Fruit fly (Drosophila melanogaster) whole organism, embryonic: Measurements from ENCODE around the gene Nthl1.

Experiments used
- ATbp ChIP-seq: fragments of 200-800 bp; sonication (Bioruptor generic); optimal IDR thresholded peaks from 2 replicates; lab custom pipeline; 2017; ENCODE audit warnings: missing biosample characterization, mild to moderate bottlenecking, missing genetic modification characterization, missing genetic modification reagents
- B-H2 ChIP-seq: fragments of 200-800 bp; sonication (Bioruptor generic); optimal IDR thresholded peaks from 2 replicates; lab custom pipeline; 2018; ENCODE audit warnings: missing biosample characterization, mild to moderate bottlenecking, missing genetic modification characterization
- CG10543 ChIP-seq: fragments of 200-800 bp; sonication (Bioruptor generic); optimal IDR thresholded peaks from 3 replicates; lab custom pipeline; 2017; ENCODE audit warnings: missing biosample characterization, mild to moderate bottlenecking, missing genetic modification characterization, moderate library complexity
- CG10654 ChIP-seq: fragments of 200-800 bp; sonication (Bioruptor generic); optimal IDR thresholded peaks from 2 replicates; lab custom pipeline; 2016; ENCODE audit warnings: missing biosample characterization, missing genetic modification characterization
- CG12391 ChIP-seq: fragments of 200-800 bp; sonication (Bioruptor generic); optimal IDR thresholded peaks from 3 replicates; lab custom pipeline; 2018; ENCODE audit warnings: missing biosample characterization, mild to moderate bottlenecking, missing genetic modification characterization, moderate library complexity
- CG12659 ChIP-seq: fragments of 200-800 bp; sonication (Bioruptor generic); optimal IDR thresholded peaks from 3 replicates; lab custom pipeline; 2017; ENCODE audit warnings: mild to moderate bottlenecking, missing biosample characterization, missing genetic modification reagents, missing genetic modification characterization
- CG13123 ChIP-seq: fragments of 200-800 bp; sonication (Bioruptor generic); optimal IDR thresholded peaks from 2 replicates; lab custom pipeline; 2016; ENCODE audit warnings: missing biosample characterization, missing genetic modification characterization
- CG13424 ChIP-seq: fragments of 200-800 bp; sonication (Bioruptor generic); optimal IDR thresholded peaks from 2 replicates; lab custom pipeline; 2019; ENCODE audit warnings: missing biosample characterization, mild to moderate bottlenecking, missing genetic modification characterization, moderate library complexity
- CG13894 ChIP-seq: fragments of 200-800 bp; sonication (Bioruptor generic); optimal IDR thresholded peaks from 3 replicates; lab custom pipeline; 2018; ENCODE audit warnings: missing biosample characterization, mild to moderate bottlenecking, missing genetic modification characterization, moderate library complexity
- CG14014 ChIP-seq: fragments of 200-800 bp; sonication (Bioruptor generic); IDR thresholded peaks from 2 replicates; pipeline ENCODE4 v1.3.6; 2022; ENCODE audit warnings: missing biosample characterization, missing genetic modification characterization
- CG1603 ChIP-seq: fragments of 200-800 bp; sonication (Bioruptor generic); optimal IDR thresholded peaks from 2 replicates; lab custom pipeline; 2019; ENCODE audit warnings: missing biosample characterization, mild to moderate bottlenecking, missing genetic modification characterization, moderate library complexity
- CG17359 ChIP-seq: fragments of 200-800 bp; sonication (Bioruptor generic); optimal IDR thresholded peaks from 3 replicates; lab custom pipeline; 2018; ENCODE audit warnings: missing biosample characterization, mild to moderate bottlenecking, missing genetic modification characterization, moderate library complexity
- CG17912 ChIP-seq: fragments of 200-800 bp; sonication (Bioruptor generic); optimal IDR thresholded peaks from 2 replicates; lab custom pipeline; 2018; ENCODE audit warnings: missing biosample characterization, mild to moderate bottlenecking, missing genetic modification characterization
- CG18011 ChIP-seq: fragments of 200-800 bp; sonication (Bioruptor generic); optimal IDR thresholded peaks from 2 replicates; lab custom pipeline; 2017; ENCODE audit warnings: missing biosample characterization, missing genetic modification characterization, mild to moderate bottlenecking, moderate library complexity, missing genotype
- CG2678 ChIP-seq: fragments of 200-800 bp; sonication (Bioruptor generic); optimal IDR thresholded peaks from 3 replicates; lab custom pipeline; 2019; ENCODE audit warnings: missing biosample characterization, mild to moderate bottlenecking, missing genetic modification characterization, moderate library complexity
- CG3281 ChIP-seq: fragments of 200-800 bp; sonication (Bioruptor generic); optimal IDR thresholded peaks from 3 replicates; lab custom pipeline; 2017; ENCODE audit warnings: missing biosample characterization, mild to moderate bottlenecking, missing genetic modification characterization
- CG3407 ChIP-seq: fragments of 200-800 bp; sonication (Bioruptor generic); optimal IDR thresholded peaks from 2 replicates; lab custom pipeline; 2018; ENCODE audit warnings: missing biosample characterization, mild to moderate bottlenecking, missing genetic modification characterization
- CG5180 ChIP-seq: fragments of 200-800 bp; sonication (Bioruptor generic); optimal IDR thresholded peaks from 3 replicates; lab custom pipeline; 2017; ENCODE audit warnings: missing biosample characterization, missing genetic modification characterization, mild to moderate bottlenecking, moderate library complexity, missing genetic modification reagents
- CG6683 ChIP-seq: fragments of 200-800 bp; sonication (Bioruptor generic); optimal IDR thresholded peaks from 2 replicates; lab custom pipeline; 2017; ENCODE audit warnings: missing biosample characterization, mild to moderate bottlenecking, missing genetic modification characterization, missing genetic modification reagents
- CG6813 ChIP-seq: fragments of 200-800 bp; sonication (Bioruptor generic); optimal IDR thresholded peaks from 2 replicates; lab custom pipeline; 2017; ENCODE audit warnings: missing biosample characterization, missing genetic modification characterization, mild to moderate bottlenecking, moderate library complexity, missing genetic modification reagents
- CG7372 ChIP-seq: fragments of 200-800 bp; sonication (Bioruptor generic); IDR thresholded peaks from 2 replicates; pipeline ENCODE4 v1.3.6; 2022; ENCODE audit warnings: missing biosample characterization, missing genetic modification characterization
- CG7839 ChIP-seq: fragments of 200-800 bp; sonication (Bioruptor generic); optimal IDR thresholded peaks from 3 replicates; lab custom pipeline; 2018; ENCODE audit warnings: missing biosample characterization, mild to moderate bottlenecking, missing genetic modification characterization, moderate library complexity
- CG8290 ChIP-seq, 3 experiments: fragments of 200-800 bp; sonication (Bioruptor generic); optimal IDR thresholded peaks; 2 replicates each; lab custom pipeline; 2016 to 2019; ENCODE audit warnings: missing biosample characterization in 3 of 3, missing genetic modification characterization in 3 of 3, mild to moderate bottlenecking in 2 of 3, moderate library complexity in 1 of 3
- CG8359 ChIP-seq: fragments of 200-800 bp; sonication (Bioruptor generic); optimal IDR thresholded peaks from 2 replicates; lab custom pipeline; 2017; ENCODE audit warnings: missing biosample characterization, mild to moderate bottlenecking, missing genetic modification characterization, borderline replicate concordance
- Chrac-16 ChIP-seq: fragments of 200-800 bp; sonication (Bioruptor generic); optimal IDR thresholded peaks from 3 replicates; lab custom pipeline; 2016; ENCODE audit warnings: missing biosample characterization, missing genetic modification characterization
- D19B ChIP-seq: fragments of 200-800 bp; sonication (Bioruptor generic); optimal IDR thresholded peaks from 2 replicates; lab custom pipeline; 2017; ENCODE audit warnings: missing biosample characterization, mild to moderate bottlenecking, missing genetic modification characterization
- Dek ChIP-seq: fragments of 200-800 bp; sonication (Bioruptor generic); optimal IDR thresholded peaks from 3 replicates; lab custom pipeline; 2019; ENCODE audit warnings: missing biosample characterization, mild to moderate bottlenecking, missing genetic modification characterization, moderate library complexity
- Doc2 ChIP-seq: fragments of 200-800 bp; sonication (Bioruptor generic); IDR thresholded peaks from 2 replicates; pipeline ENCODE4 v1.3.6; 2022; ENCODE audit warnings: missing biosample characterization, missing genetic modification characterization
- ERR ChIP-seq: fragments of 200-800 bp; sonication (Bioruptor generic); optimal IDR thresholded peaks from 2 replicates; lab custom pipeline; 2016; ENCODE audit warnings: missing biosample characterization, missing genetic modification characterization
- Fer1 ChIP-seq: fragments of 200-800 bp; sonication (Bioruptor generic); optimal IDR thresholded peaks from 2 replicates; lab custom pipeline; 2017; ENCODE audit warnings: missing biosample characterization, mild to moderate bottlenecking, missing genetic modification characterization
- MTF-1 ChIP-seq: fragments of 200-800 bp; sonication (Bioruptor generic); optimal IDR thresholded peaks from 2 replicates; lab custom pipeline; 2018; ENCODE audit warnings: missing biosample characterization, mild to moderate bottlenecking, missing genetic modification characterization, borderline replicate concordance
- Med ChIP-seq: fragments of 200-800 bp; sonication (Bioruptor generic); peaks from one replicate; lab custom pipeline; 2016; ENCODE audit warnings: missing biosample characterization, missing genetic modification characterization, mild to moderate bottlenecking, inconsistent platforms, moderate library complexity
- Myb ChIP-seq: fragments of 200-800 bp; sonication (Bioruptor generic); optimal IDR thresholded peaks from 2 replicates; lab custom pipeline; 2016; ENCODE audit warnings: missing biosample characterization, missing genetic modification characterization
- Rfx ChIP-seq: fragments of 200-800 bp; sonication (Bioruptor generic); IDR thresholded peaks from 2 replicates; pipeline ENCODE4 v1.3.6; 2022; ENCODE audit warnings: missing biosample characterization, missing genetic modification characterization
- Vsx1 ChIP-seq: fragments of 200-800 bp; sonication (Bioruptor generic); optimal IDR thresholded peaks from 2 replicates; lab custom pipeline; 2017; ENCODE audit warnings: missing biosample characterization, mild to moderate bottlenecking, missing genetic modification characterization, missing genetic modification reagents
- ase ChIP-seq: fragments of 200-800 bp; sonication (Bioruptor generic); IDR thresholded peaks from 3 replicates; pipeline ENCODE4 v1.3.6; 2022; ENCODE audit warnings: missing biosample characterization, missing genetic modification characterization
- bbx ChIP-seq: fragments of 200-800 bp; sonication (Bioruptor generic); IDR thresholded peaks from 2 replicates; pipeline ENCODE4 v1.3.6; 2022; ENCODE audit warnings: missing biosample characterization, missing genetic modification characterization; ENCODE audit not compliant: partially characterized antibody
- bcd ChIP-seq: fragments of 200-800 bp; sonication (Bioruptor generic); optimal IDR thresholded peaks from 2 replicates; lab custom pipeline; 2017; ENCODE audit warnings: missing biosample characterization, mild to moderate bottlenecking, missing genetic modification characterization
- caup ChIP-seq: fragments of 200-800 bp; sonication (Bioruptor generic); optimal IDR thresholded peaks from 3 replicates; lab custom pipeline; 2017; ENCODE audit warnings: missing biosample characterization, mild to moderate bottlenecking, missing genetic modification characterization, moderate library complexity; ENCODE audit not compliant: severe bottlenecking
- chinmo ChIP-seq: fragments of 200-800 bp; sonication (Bioruptor generic); IDR thresholded peaks from 4 replicates; pipeline ENCODE4 v1.3.6; 2022; ENCODE audit warnings: missing biosample characterization, missing genetic modification characterization; ENCODE audit not compliant: partially characterized antibody
- cwo ChIP-seq: fragments of 200-800 bp; sonication (Bioruptor generic); optimal IDR thresholded peaks from 3 replicates; lab custom pipeline; 2017; ENCODE audit warnings: missing biosample characterization, missing genetic modification characterization, mild to moderate bottlenecking, moderate library complexity, missing genetic modification reagents
- gro ChIP-seq: fragments of 200-800 bp; sonication (Bioruptor generic); optimal IDR thresholded peaks from 2 replicates; lab custom pipeline; 2016; ENCODE audit warnings: missing biosample characterization, missing genetic modification characterization
- kay ChIP-seq: fragments of 200-800 bp; sonication (Bioruptor generic); optimal IDR thresholded peaks from 2 replicates; lab custom pipeline; 2016; ENCODE audit warnings: missing biosample characterization, missing genetic modification characterization
- odd ChIP-seq: fragments of 200-800 bp; sonication (Bioruptor generic); optimal IDR thresholded peaks from 2 replicates; lab custom pipeline; 2017; ENCODE audit warnings: missing biosample characterization, mild to moderate bottlenecking, missing genetic modification characterization
- run ChIP-seq: fragments of 200-800 bp; sonication (Bioruptor generic); optimal IDR thresholded peaks from 3 replicates; lab custom pipeline; 2018; ENCODE audit warnings: missing biosample characterization, mild to moderate bottlenecking, missing genetic modification characterization
- schlank ChIP-seq: fragments of 200-800 bp; sonication (Bioruptor generic); optimal IDR thresholded peaks from 2 replicates; lab custom pipeline; 2018; ENCODE audit warnings: missing biosample characterization, mild to moderate bottlenecking, missing genetic modification characterization
- so ChIP-seq: fragments of 200-800 bp; sonication (Bioruptor generic); IDR thresholded peaks from 3 replicates; pipeline ENCODE4 v1.3.6; 2022; ENCODE audit warnings: missing biosample characterization, missing genetic modification characterization
- vvl ChIP-seq: fragments of 200-800 bp; sonication (Bioruptor generic); IDR thresholded peaks from 2 replicates; pipeline ENCODE4 v1.3.6; 2022; ENCODE audit warnings: missing biosample characterization, missing genetic modification characterization

Gene Nthl1

dm6 chr2L:20911374-20911773 lies 16.3 kb downstream of the Nthl1 start (continued):
- TF ChIP-seq Rfx (GFP tag; lab: Robert Waterston, UW) (peak; percentile 51; the same call in 1 of the 2 replicates), CG3407 (GFP tag; lab: Kevin White, UChicago) (peak; percentile 27), bbx (GFP tag; lab: Robert Waterston, UW) (no peak), CG3281 (GFP tag; lab: Kevin White, UChicago) (peak; percentile 38), CG6683 (GFP tag; lab: Kevin White, UChicago) (peak; percentile 37), B-H2 (GFP tag; lab: Kevin White, UChicago) (peak; percentile 42), Med (GFP tag; lab: Kevin White, UChicago) (peak; percentile 91), ase (GFP tag; lab: Robert Waterston, UW) (0 out of 3 replicates have a peak, but pooled peaks have one; percentile 27), so (GFP tag; lab: Robert Waterston, UW) (peak; percentile 49; the same call in 2 of the 3 replicates), Dek (tag; lab: Kevin White, UChicago) (peak; percentile 5), bcd (no peak), MTF-1 (peak; percentile 42), chinmo (GFP tag; lab: Robert Waterston, UW) (peak; percentile 64; the same call in 1 of the 4 replicates), CG12659 (peak; percentile 43), CG14014 (GFP tag; lab: Robert Waterston, UW) (peak; percentile 19; the same call in 1 of the 2 replicates), CG2678 (tag; lab: Kevin White, UChicago) (peak; percentile 56), schlank (peak; percentile 46), CG13123 (GFP tag; lab: Kevin White, UChicago) (peak; percentile 4), caup (GFP tag; lab: Kevin White, UChicago) (peak; percentile 24), CG5180 (GFP tag; lab: Kevin White, UChicago) (peak; percentile 64), Fer1 (peak; percentile 55), CG1603 (tag; lab: Kevin White, UChicago) (peak; percentile 17), CG6813 (peak; percentile 68), CG12391 (tag; lab: Kevin White, UChicago) (no peak), cwo (GFP tag; lab: Kevin White, UChicago) (peak; percentile 92), CG13424 (tag; lab: Kevin White, UChicago) (peak; percentile 35), Myb (peak; percentile 12), CG10543 (peak; percentile 54), CG8290 (GFP tag; optimal IDR thresholded peaks at IDR 0.05; lab: Kevin White, UChicago) (no peak), CG8290 (tag; optimal IDR thresholded peaks at IDR 0.05; lab: Kevin White, UChicago) (peak in 1 of 2 experiments; percentile 69), Doc2 (no peak), run (tag; lab: Kevin White, UChicago) (peak; percentile 14), gro (GFP tag; lab: Kevin White, UChicago) (peak; percentile 5), odd (GFP tag; lab: Kevin White, UChicago) (peak; percentile 9), kay (GFP tag; lab: Kevin White, UChicago) (peak; percentile 15), CG13894 (tag; lab: Kevin White, UChicago) (peak; percentile 18), Chrac-16 (GFP tag; lab: Kevin White, UChicago) (no peak), ERR (no peak), vvl (GFP tag; lab: Robert Waterston, UW) (peak; percentile 62), CG10654 (GFP tag; lab: Kevin White, UChicago) (no peak), Vsx1 (peak; percentile 53), CG17359 (tag; lab: Kevin White, UChicago) (peak; percentile 47), CG7372 (no peak), D19B (GFP tag; lab: Kevin White, UChicago) (peak; percentile 19), ATbp (peak; percentile 82), CG17912 (GFP tag; lab: Kevin White, UChicago) (peak; percentile 3), CG7839 (no peak), CG8359 (GFP tag; lab: Kevin White, UChicago) (no peak), CG18011 (GFP tag; lab: Kevin White, UChicago) (no peak)
